Worm (Caenorhabditis elegans): ENCODE results near the gene T03F6.9.

The T03F6.9 gene

DNA sequence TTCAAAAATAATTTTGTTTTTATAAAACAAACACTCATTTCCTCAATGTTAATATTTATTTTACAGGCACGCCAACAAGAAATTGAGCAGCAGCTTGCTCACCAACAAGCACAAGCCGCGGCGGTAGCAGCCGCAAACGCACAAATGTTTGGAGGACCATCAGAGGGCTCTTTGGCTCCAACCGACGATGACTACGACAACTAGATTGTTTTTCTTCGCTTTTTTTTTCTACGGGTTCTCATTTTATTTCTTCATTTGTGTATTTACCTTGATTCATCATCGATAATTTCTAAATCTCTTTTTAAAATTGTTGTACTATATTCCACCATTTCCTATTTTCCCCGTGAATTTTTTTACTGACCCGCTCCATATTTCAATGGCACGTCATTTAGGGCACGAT is 27.8 kb downstream of the T03F6.9 start, which contains the start of gene ife-1:
Gene ife-1, plus strand, starts transcription at position 301 of the 400 bp plus-strand sequence.
- TF ChIP-seq unc-120 (tag; optimal IDR thresholded peaks at IDR 0.05; ENCODE audit: poor library complexity, severe bottlenecking) (no peak), blmp-1 (tag; optimal IDR thresholded peaks at IDR 0.05) (no peak), pha-4 (tag; optimal IDR thresholded peaks at IDR 0.05) (no peak), nhr-28 (tag; optimal IDR thresholded peaks at IDR 0.05) (no peak), lin-13 (tag; optimal IDR thresholded peaks at IDR 0.05) (no peak), lsy-2 (tag; optimal IDR thresholded peaks at IDR 0.05) (no peak), snpc-4 (tag; optimal IDR thresholded peaks at IDR 0.05) (no peak), mab-5 (tag; optimal IDR thresholded peaks at IDR 0.05) (no peak), drap-1 (GFP tag; optimal IDR thresholded peaks at IDR 0.05) (no peak), nhr-2 (tag; optimal IDR thresholded peaks at IDR 0.05) (no peak), nhr-12 (tag; optimal IDR thresholded peaks at IDR 0.05) (no peak), ceh-83 (GFP tag; optimal IDR thresholded peaks at IDR 0.05) (no peak), ceh-39 (tag; optimal IDR thresholded peaks at IDR 0.05) (no peak), bed-3 (GFP tag; optimal IDR thresholded peaks at IDR 0.05) (no peak), ham-2 (GFP tag; optimal IDR thresholded peaks at IDR 0.05) (no peak), tbx-8 (GFP tag; optimal IDR thresholded peaks at IDR 0.05) (no peak), nhr-237 (tag; optimal IDR thresholded peaks at IDR 0.05) (no peak), flh-1 (GFP tag; optimal IDR thresholded peaks at IDR 0.05) (no peak), mep-1 (tag; optimal IDR thresholded peaks at IDR 0.05) (no peak)

- TF ChIP-seq unc-39 (tag; optimal IDR thresholded peaks at IDR 0.05) (no peak), nhr-28 (tag; optimal IDR thresholded peaks at IDR 0.05) (no peak), ceh-39 (tag; optimal IDR thresholded peaks at IDR 0.05) (no peak), unc-62 (GFP tag; optimal IDR thresholded peaks at IDR 0.05) (no peak)
These were observed 28.7 kb downstream of the T03F6.9 start, which contains the start of gene dro-1 for ce11 chrIII:13342079-13342734. Gene dro-1, plus strand, starts transcription at chrIII:13342684.

DNA sequence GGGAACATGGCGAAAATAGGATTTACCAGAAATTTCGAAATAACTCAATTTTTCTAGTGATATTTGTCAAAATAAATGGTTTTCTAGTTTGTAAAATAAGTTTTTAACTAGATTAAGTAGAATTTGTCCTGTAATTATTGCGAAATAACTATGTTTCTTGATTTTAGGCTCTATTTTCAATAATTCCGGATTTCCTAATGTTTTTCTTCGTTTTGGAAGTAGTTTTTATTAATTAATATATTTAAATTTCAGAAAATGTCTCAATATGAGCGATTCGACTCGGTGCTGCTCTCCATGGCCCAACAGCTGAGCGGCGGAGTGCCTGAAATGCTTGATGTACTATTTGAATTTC is 29.6 kb downstream of the T03F6.9 start, which contains the start of gene nud-1:
Gene nud-1, plus strand, starts transcription at position 253 of the 352 bp plus-strand sequence.
- TF ChIP-seq lsy-2 (tag; optimal IDR thresholded peaks at IDR 0.05) (no peak), sptf-1 (tag; optimal IDR thresholded peaks at IDR 0.05) (no peak), elt-1 (tag; optimal IDR thresholded peaks at IDR 0.05; ENCODE audit: borderline replicate concordance, insufficient read depth) (no peak), ceh-83 (GFP tag; optimal IDR thresholded peaks at IDR 0.05) (no peak), hlh-1 (tag; optimal IDR thresholded peaks at IDR 0.05) (no peak), blmp-1 (tag; optimal IDR thresholded peaks at IDR 0.05) (no peak), nhr-76 (tag; optimal IDR thresholded peaks at IDR 0.05) (no peak)

- TF ChIP-seq ham-2 (GFP tag; optimal IDR thresholded peaks at IDR 0.05) (peak; percentile 30), ces-1 (GFP tag; optimal IDR thresholded peaks at IDR 0.05) (peak; percentile 98), drap-1 (GFP tag; optimal IDR thresholded peaks at IDR 0.05) (no peak)
These were observed 30.2 kb downstream of the T03F6.9 start for ce11 chrIII:13340504-13341274.

DNA sequence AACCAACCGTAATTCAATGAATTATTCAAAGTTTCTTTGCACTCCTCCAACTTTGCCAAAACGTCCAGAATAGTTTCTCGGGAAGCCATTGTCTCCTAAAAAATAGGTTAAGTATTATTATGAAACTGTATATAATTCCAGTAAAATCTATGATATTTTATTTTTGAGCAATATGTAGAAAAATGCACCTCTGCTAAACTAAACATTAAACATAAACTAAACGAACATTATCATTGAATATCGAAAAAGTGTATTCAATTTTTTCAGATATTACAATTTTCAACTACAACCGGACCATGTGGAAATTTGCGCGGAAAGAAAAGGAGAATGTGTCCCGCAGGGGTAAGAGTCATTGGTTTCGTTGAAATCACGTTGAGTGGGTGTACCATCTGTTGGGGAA is 31.2 kb downstream of the T03F6.9 start, which contains the start of gene F53A2.3:
Gene F53A2.3, minus strand, starts transcription at position 101 of the 400 bp plus-strand sequence.
- TF ChIP-seq mep-1 (tag; optimal IDR thresholded peaks at IDR 0.05) (no peak), lsy-2 (tag; optimal IDR thresholded peaks at IDR 0.05) (no peak), lin-13 (tag; optimal IDR thresholded peaks at IDR 0.05) (no peak), ces-1 (GFP tag; optimal IDR thresholded peaks at IDR 0.05) (no peak), unc-62 (GFP tag; optimal IDR thresholded peaks at IDR 0.05) (no peak), nhr-2 (tag; optimal IDR thresholded peaks at IDR 0.05) (no peak), nhr-28 (tag; optimal IDR thresholded peaks at IDR 0.05) (no peak), mab-5 (tag; optimal IDR thresholded peaks at IDR 0.05) (no peak), elt-3 (tag; optimal IDR thresholded peaks at IDR 0.05) (no peak), elt-1 (tag; optimal IDR thresholded peaks at IDR 0.05; ENCODE audit: borderline replicate concordance, insufficient read depth) (no peak), mls-2 (tag; optimal IDR thresholded peaks at IDR 0.05) (no peak), hlh-1 (tag; optimal IDR thresholded peaks at IDR 0.05) (no peak), cnd-1 (tag; optimal IDR thresholded peaks at IDR 0.05) (no peak), M03D4.4 (tag; optimal IDR thresholded peaks at IDR 0.05) (no peak), ham-2 (GFP tag; optimal IDR thresholded peaks at IDR 0.05) (no peak), drap-1 (GFP tag; optimal IDR thresholded peaks at IDR 0.05) (no peak)

Measured in whole organism, mixed stage, embryonic.